Fruit fly (Drosophila melanogaster) whole organism, pupa: Measurements from ENCODE around the gene CG5265.

Experiments
- CG12605 ChIP-seq: fragments of 200-800 bp; sonication (Bioruptor generic); IDR thresholded peaks from 2 replicates; pipeline ENCODE4 v1.3.6; 2022; ENCODE audit warnings: missing biosample characterization, missing genetic modification characterization
- CG17806 ChIP-seq: fragments of 200-800 bp; sonication (Bioruptor generic); optimal IDR thresholded peaks from 2 replicates; lab custom pipeline; 2018; ENCODE audit warnings: missing biosample characterization, mild to moderate bottlenecking, missing genetic modification characterization, moderate library complexity
- CG32121 ChIP-seq: fragments of 200-800 bp; sonication (Bioruptor generic); IDR thresholded peaks from 2 replicates; pipeline ENCODE4 v1.3.6; 2022; ENCODE audit warnings: missing biosample characterization, missing genetic modification characterization
- CG4496 ChIP-seq: fragments of 200-800 bp; sonication (Bioruptor generic); IDR thresholded peaks from 3 replicates; pipeline ENCODE4 v1.3.6; 2022; ENCODE audit warnings: missing biosample characterization, missing genetic modification characterization
- EcR ChIP-seq: fragments of 200-800 bp; sonication (Bioruptor generic); optimal IDR thresholded peaks from 3 replicates; lab custom pipeline; 2019; ENCODE audit warnings: missing biosample characterization, missing genetic modification characterization, mild to moderate bottlenecking, moderate library complexity, missing genetic modification reagents
- Pif1B ChIP-seq: fragments of 200-800 bp; sonication (Bioruptor generic); optimal IDR thresholded peaks from 3 replicates; lab custom pipeline; 2016; ENCODE audit warnings: missing biosample characterization, missing genetic modification characterization
- Snoo ChIP-seq: fragments of 200-800 bp; sonication (Bioruptor generic); optimal IDR thresholded peaks from 3 replicates; lab custom pipeline; 2017; ENCODE audit warnings: missing biosample characterization, mild to moderate bottlenecking, missing genetic modification characterization, inconsistent platforms
- gl ChIP-seq: fragments of 200-800 bp; sonication (Bioruptor generic); optimal IDR thresholded peaks from 2 replicates; lab custom pipeline; 2018; ENCODE audit warnings: missing biosample characterization, mild to moderate bottlenecking, missing genetic modification characterization

DNA sequence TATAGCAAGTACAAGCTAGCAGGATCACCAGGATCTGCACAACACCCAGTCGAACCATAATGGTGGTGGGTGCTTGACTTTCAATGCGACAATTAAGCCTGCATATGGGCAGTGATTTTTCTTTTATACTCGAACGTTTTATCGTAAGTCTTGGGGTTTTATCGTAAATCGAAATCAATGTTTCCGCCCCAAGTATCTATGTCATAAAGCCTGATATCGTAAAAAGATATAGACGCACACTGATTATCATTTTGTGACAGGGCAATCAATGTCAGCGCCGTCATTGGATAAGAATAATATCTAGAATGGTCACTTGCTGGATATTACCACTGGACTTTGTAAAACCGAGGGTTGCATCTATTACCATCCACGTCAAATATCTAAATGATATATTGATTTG is 8.5 kb upstream of the CG5265 start, which contains the start of gene CG17475:
- no peak for TF ChIP-seq EcR
- TF ChIP-seq CG32121 (GFP tag; lab: Robert Waterston, UW), result no peak
- TF ChIP-seq Snoo (tag; lab: Kevin White, UChicago), result no peak
- TF ChIP-seq gl (tag; lab: Kevin White, UChicago), result no peak
- TF ChIP-seq CG12605 (GFP tag; lab: Robert Waterston, UW), result no peak
- TF ChIP-seq CG4496 (GFP tag; lab: Robert Waterston, UW), result no peak
- TF ChIP-seq Pif1B (GFP tag; lab: Kevin White, UChicago), result no peak
- TF ChIP-seq CG17806, result no peak
